Worm (Caenorhabditis elegans): ENCODE measurements around the gene pgl-3.

pgl-3 gene

ce11 chrV:4777388-4777986, 21.7 kb downstream of the pgl-3 start, which contains the start of gene C18G1.1:
Gene C18G1.1, plus strand, starts transcription at chrV:4777960.
- TF ChIP-seq crh-2 (tag; optimal IDR thresholded peaks at IDR 0.05) (no peak), sma-9 (GFP tag; optimal IDR thresholded peaks at IDR 0.05) (peak; percentile 33), sma-9 (tag; optimal IDR thresholded peaks at IDR 0.05) (no peak), nhr-129 (tag; optimal IDR thresholded peaks at IDR 0.05) (peak; percentile 68), gmeb-1 (tag; optimal IDR thresholded peaks at IDR 0.05) (no peak), nhr-25 (tag; optimal IDR thresholded peaks at IDR 0.05) (no peak), sma-3 (GFP tag; optimal IDR thresholded peaks at IDR 0.05) (no peak), F13H6.1 (tag; optimal IDR thresholded peaks at IDR 0.05) (peak; percentile 11)

DNA sequence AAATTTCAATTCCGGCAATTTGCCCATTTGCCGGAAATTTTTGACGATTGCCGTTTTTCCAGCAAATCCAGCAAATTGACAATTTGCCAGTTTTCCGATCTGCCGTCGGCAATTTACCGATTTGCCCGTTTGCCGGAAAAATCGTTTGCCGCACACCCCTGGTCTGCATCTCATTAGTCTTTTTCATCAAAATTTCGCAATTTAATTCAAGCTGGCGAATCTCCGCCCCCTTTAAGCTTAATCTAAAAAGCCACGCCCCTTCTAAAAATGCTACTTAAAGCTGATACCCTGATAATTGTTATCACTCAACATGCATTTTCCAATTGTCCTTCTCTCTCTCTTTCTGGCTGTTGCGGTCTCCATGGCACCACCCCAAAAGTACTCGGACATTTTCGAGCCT, 27.5 kb downstream of the pgl-3 start, which contains the start of gene Y60C6A.1:
Y60C6A.1 (plus strand) TSS at position 301 of the 400 bp plus-strand sequence.
- TF ChIP-seq nhr-21 (tag; optimal IDR thresholded peaks at IDR 0.05) (no peak), F13H6.1 (tag; optimal IDR thresholded peaks at IDR 0.05) (no peak), nhr-10 (tag; optimal IDR thresholded peaks at IDR 0.05) (no peak), C34F6.9 (tag; optimal IDR thresholded peaks at IDR 0.05) (no peak), unc-62 (GFP tag; optimal IDR thresholded peaks at IDR 0.05) (no peak), snpc-4 (tag; optimal IDR thresholded peaks at IDR 0.05) (no peak), sma-9 (GFP tag; optimal IDR thresholded peaks at IDR 0.05) (no peak), sma-9 (tag; optimal IDR thresholded peaks at IDR 0.05) (no peak), lin-11 (tag; optimal IDR thresholded peaks at IDR 0.05) (no peak), unc-55 (GFP tag; optimal IDR thresholded peaks at IDR 0.05) (no peak)

DNA sequence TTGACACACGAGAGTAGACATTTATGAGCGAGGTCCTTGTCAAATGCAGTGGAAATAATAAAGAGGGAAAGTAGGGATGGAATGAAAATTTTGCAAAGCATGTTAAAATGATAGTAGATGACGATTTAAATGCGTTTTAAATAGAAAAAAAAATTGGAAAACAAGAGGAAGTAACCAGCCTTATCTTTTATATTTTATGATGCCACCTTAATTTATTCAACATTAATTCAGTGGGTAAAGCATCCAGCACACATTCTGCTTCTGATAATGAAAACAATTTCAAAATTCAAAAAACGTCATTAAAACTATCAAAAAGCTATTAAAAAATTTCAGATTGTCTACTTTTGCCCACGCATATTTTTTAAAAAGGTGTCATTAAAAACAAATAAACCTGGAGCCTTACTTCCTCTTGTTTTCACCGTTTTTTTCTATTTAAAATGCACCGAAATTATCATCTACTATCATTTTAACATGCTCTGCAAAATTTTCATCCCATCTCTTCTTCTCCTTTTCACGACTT, 29.6 kb downstream of the pgl-3 start, which contains the start of the genes Y60C6A.2 and Y60C6A.3:
Y60C6A.2 (minus strand) TSS at position 101 of the 520 bp plus-strand sequence.
Y60C6A.3 (plus strand) TSS at position 470 of the 520 bp plus-strand sequence.
- TF ChIP-seq ZK546.5 (tag; optimal IDR thresholded peaks at IDR 0.05) (no peak), R02D3.7 (tag; optimal IDR thresholded peaks at IDR 0.05) (no peak), nhr-129 (tag; optimal IDR thresholded peaks at IDR 0.05) (no peak), zag-1 (tag; optimal IDR thresholded peaks at IDR 0.05) (no peak), egl-27 (tag; optimal IDR thresholded peaks at IDR 0.05) (no peak)

DNA sequence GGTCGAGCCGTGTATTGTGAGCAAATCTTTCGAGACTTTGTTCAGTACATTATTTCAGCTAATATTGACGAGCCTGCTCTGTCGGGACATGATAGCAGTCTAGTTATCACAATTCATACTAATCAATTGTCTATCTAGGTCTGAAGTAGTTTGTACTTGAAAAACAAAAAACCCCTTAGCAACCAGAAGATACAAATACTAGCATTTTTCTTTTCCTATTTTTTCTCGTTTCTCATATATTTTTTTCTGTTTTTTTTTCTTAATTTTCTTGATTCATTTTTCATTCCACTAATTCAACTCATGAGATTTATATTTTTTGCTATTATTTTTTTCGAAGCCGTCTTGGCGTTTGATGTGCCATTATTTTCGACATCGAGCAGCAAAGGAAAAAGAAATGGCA, 31.4 kb downstream of the pgl-3 start, which contains the start of gene R02F11.9:
R02F11.9 (plus strand) TSS at position 301 of the 400 bp plus-strand sequence.
- TF ChIP-seq peb-1 (tag; optimal IDR thresholded peaks at IDR 0.05) (no peak), elt-3 (tag; optimal IDR thresholded peaks at IDR 0.05) (no peak), crh-2 (tag; optimal IDR thresholded peaks at IDR 0.05) (no peak), mab-5 (tag; optimal IDR thresholded peaks at IDR 0.05) (no peak), egl-27 (tag; optimal IDR thresholded peaks at IDR 0.05) (no peak)

DNA sequence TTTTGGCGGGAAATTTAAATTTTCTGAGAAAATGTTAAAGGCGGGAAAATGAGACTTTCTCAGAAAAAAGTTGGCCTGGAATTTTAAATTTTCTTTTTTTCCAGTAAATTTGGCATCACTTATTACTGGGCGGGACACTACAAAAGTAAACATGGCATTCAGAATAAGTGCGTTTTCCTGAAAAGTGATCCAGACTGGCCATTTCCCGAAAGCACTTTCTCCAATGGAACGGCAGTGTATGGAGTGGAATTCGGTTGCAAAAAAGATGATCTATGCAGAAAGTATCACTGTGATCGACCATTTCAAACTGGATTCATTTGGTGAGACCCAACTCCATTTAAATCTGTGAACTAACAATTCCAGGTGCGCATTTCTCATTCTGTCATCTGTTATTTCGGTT, 32.1 kb downstream of the pgl-3 start:
- no peak for TF ChIP-seq nhr-6 (tag; optimal IDR thresholded peaks at IDR 0.05)
- TF ChIP-seq ztf-4 (tag; optimal IDR thresholded peaks at IDR 0.05): no peak
- TF ChIP-seq elt-3 (tag; optimal IDR thresholded peaks at IDR 0.05): no peak
- TF ChIP-seq elt-1 (tag; optimal IDR thresholded peaks at IDR 0.05): no peak
- no peak for TF ChIP-seq sma-9 (GFP tag; optimal IDR thresholded peaks at IDR 0.05)
- TF ChIP-seq sma-9 (tag; optimal IDR thresholded peaks at IDR 0.05): no peak
- TF ChIP-seq nhr-129 (tag; optimal IDR thresholded peaks at IDR 0.05): no peak
- TF ChIP-seq nhr-25 (tag; optimal IDR thresholded peaks at IDR 0.05): no peak
- TF ChIP-seq lin-39 (tag; optimal IDR thresholded peaks at IDR 0.05): no peak
- TF ChIP-seq unc-62 (GFP tag; optimal IDR thresholded peaks at IDR 0.05): no peak
- no peak for TF ChIP-seq fos-1 (tag; optimal IDR thresholded peaks at IDR 0.05)
- TF ChIP-seq lsy-2 (tag; optimal IDR thresholded peaks at IDR 0.05): no peak
- no peak for TF ChIP-seq unc-39 (tag; optimal IDR thresholded peaks at IDR 0.05)
- no peak for TF ChIP-seq nhr-12 (tag; optimal IDR thresholded peaks at IDR 0.05)
- no peak for TF ChIP-seq snpc-4 (tag; optimal IDR thresholded peaks at IDR 0.05)

DNA sequence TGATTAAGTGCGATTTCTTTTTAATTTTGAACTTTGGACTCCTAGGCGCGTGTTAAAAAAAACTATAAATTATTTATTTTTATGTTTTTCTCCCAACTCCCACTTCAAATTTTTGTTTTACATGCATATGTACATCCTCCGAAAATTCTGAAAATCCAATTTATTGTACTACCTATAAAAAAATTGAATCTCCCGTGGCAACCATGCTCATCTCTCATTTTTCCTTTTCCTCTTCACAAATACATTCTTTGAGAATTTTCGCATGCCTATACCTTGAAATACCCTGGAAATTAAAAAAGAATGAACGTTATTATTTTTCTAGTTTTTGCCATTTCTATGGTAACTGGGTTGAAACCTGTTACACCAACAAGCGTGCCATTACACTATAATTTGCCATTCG, 33.0 kb downstream of the pgl-3 start, which contains the start of gene R02F11.10:
R02F11.10 (plus strand) TSS at position 301 of the 400 bp plus-strand sequence.
- TF ChIP-seq ceh-16 (tag; optimal IDR thresholded peaks at IDR 0.05) (no peak), lin-11 (tag; optimal IDR thresholded peaks at IDR 0.05) (no peak), zag-1 (tag; optimal IDR thresholded peaks at IDR 0.05) (no peak), nhr-12 (tag; optimal IDR thresholded peaks at IDR 0.05) (no peak), fos-1 (tag; optimal IDR thresholded peaks at IDR 0.05) (no peak), gmeb-1 (tag; optimal IDR thresholded peaks at IDR 0.05) (no peak), crh-2 (tag; optimal IDR thresholded peaks at IDR 0.05) (no peak), skn-1 (tag; optimal IDR thresholded peaks at IDR 0.05) (no peak), ztf-1 (GFP tag; conservative IDR thresholded peaks at IDR 0.05) (no peak), egl-27 (tag; optimal IDR thresholded peaks at IDR 0.05) (no peak), aly-2 (tag; optimal IDR thresholded peaks at IDR 0.05) (no peak), R02D3.7 (tag; optimal IDR thresholded peaks at IDR 0.05) (no peak), alr-1 (tag; optimal IDR thresholded peaks at IDR 0.05) (no peak), peb-1 (tag; optimal IDR thresholded peaks at IDR 0.05) (no peak), nhr-21 (tag; optimal IDR thresholded peaks at IDR 0.05) (no peak), nhr-6 (tag; optimal IDR thresholded peaks at IDR 0.05) (no peak), ceh-82 (tag; optimal IDR thresholded peaks at IDR 0.05) (no peak), mdl-1 (tag; optimal IDR thresholded peaks at IDR 0.05) (no peak), F13H6.1 (tag; optimal IDR thresholded peaks at IDR 0.05) (no peak), nhr-129 (tag; optimal IDR thresholded peaks at IDR 0.05) (no peak)
